Worm (Caenorhabditis elegans) whole organism, late embryonic: ENCODE measurements around the gene F46H6.5.

Experiments
- C08G9.2 ChIP-seq: sonication (generic microtip); optimal IDR thresholded peaks from 2 replicates; lab custom pipeline; 2016; ENCODE audit warnings: mild to moderate bottlenecking, missing genetic modification characterization, moderate library complexity, missing compliant biosample characterization
- K02D7.2 ChIP-seq: sonication (generic microtip); optimal IDR thresholded peaks from 2 replicates; lab custom pipeline; 2017; ENCODE audit warnings: mild to moderate bottlenecking, missing genetic modification characterization, missing compliant biosample characterization
- K09A11.1 ChIP-seq: sonication (generic microtip); optimal IDR thresholded peaks from 2 replicates; lab custom pipeline; 2017; ENCODE audit warnings: antibody characterized with exemption, mild to moderate bottlenecking, missing genetic modification characterization, missing compliant biosample characterization; ENCODE audit not compliant: insufficient read depth
- Y22D7AL.16 ChIP-seq: sonication (generic microtip); optimal IDR thresholded peaks from 2 replicates; lab custom pipeline; 2016; ENCODE audit warnings: missing genetic modification characterization, missing compliant biosample characterization
- ahr-1 ChIP-seq: sonication (generic microtip); optimal IDR thresholded peaks from 2 replicates; lab custom pipeline; 2016; ENCODE audit warnings: missing genetic modification characterization, missing compliant biosample characterization
- ama-1 ChIP-seq: fragments of 150-350 bp; optimal IDR thresholded peaks from 2 replicates; lab custom pipeline; 2014
- ceh-14 ChIP-seq: sonication (generic microtip); optimal IDR thresholded peaks from 2 replicates; lab custom pipeline; 2016; ENCODE audit warnings: missing genotype, missing genetic modification characterization, missing compliant biosample characterization
- ceh-18 ChIP-seq: sonication (generic microtip); optimal IDR thresholded peaks from 2 replicates; lab custom pipeline; 2016; ENCODE audit warnings: missing genetic modification characterization, missing compliant biosample characterization
- ceh-2 ChIP-seq: sonication (generic microtip); optimal IDR thresholded peaks from 2 replicates; lab custom pipeline; 2016; ENCODE audit warnings: missing genotype, missing genetic modification characterization, missing compliant biosample characterization
- ceh-24 ChIP-seq: sonication (generic microtip); optimal IDR thresholded peaks from 2 replicates; lab custom pipeline; 2016; ENCODE audit warnings: mild to moderate bottlenecking, missing genetic modification characterization, missing compliant biosample characterization
- ceh-31 ChIP-seq: sonication (generic microtip); optimal IDR thresholded peaks from 2 replicates; lab custom pipeline; 2016; ENCODE audit warnings: missing genetic modification characterization, missing compliant biosample characterization
- ceh-34 ChIP-seq: sonication (generic microtip); optimal IDR thresholded peaks from 2 replicates; lab custom pipeline; 2016; ENCODE audit warnings: mild to moderate bottlenecking, missing genetic modification characterization, missing compliant biosample characterization
- ceh-48 ChIP-seq: sonication (generic microtip); optimal IDR thresholded peaks from 2 replicates; lab custom pipeline; 2016; ENCODE audit warnings: missing genetic modification characterization, inconsistent platforms, missing compliant biosample characterization
- ceh-6 ChIP-seq: fragments of 200-800 bp; sonication (Bioruptor generic); optimal IDR thresholded peaks from 2 replicates; lab custom pipeline; 2018; ENCODE audit warnings: mild to moderate bottlenecking, missing genetic modification characterization, missing compliant biosample characterization
- ceh-9 ChIP-seq: sonication (generic microtip); optimal IDR thresholded peaks from 2 replicates; lab custom pipeline; 2016; ENCODE audit warnings: mild to moderate bottlenecking, missing genetic modification characterization, inconsistent platforms, missing compliant biosample characterization
- che-1 ChIP-seq: sonication (generic microtip); optimal IDR thresholded peaks from 2 replicates; lab custom pipeline; 2016; ENCODE audit warnings: mild to moderate bottlenecking, missing genetic modification characterization, missing compliant biosample characterization
- dve-1 ChIP-seq: sonication (generic microtip); optimal IDR thresholded peaks from 2 replicates; lab custom pipeline; 2017; ENCODE audit warnings: antibody characterized with exemption, mild to moderate bottlenecking, missing genetic modification characterization, missing compliant biosample characterization
- ets-4 ChIP-seq: sonication (generic microtip); optimal IDR thresholded peaks from 2 replicates; lab custom pipeline; 2016; ENCODE audit warnings: missing genetic modification characterization, missing compliant biosample characterization
- eyg-1 ChIP-seq: sonication (generic microtip); optimal IDR thresholded peaks from 2 replicates; lab custom pipeline; 2016; ENCODE audit warnings: missing genotype, missing genetic modification characterization, missing compliant biosample characterization
- fkh-10 ChIP-seq: fragments of 150-350 bp; optimal IDR thresholded peaks from 2 replicates; lab custom pipeline; 2014; ENCODE audit warnings: missing biosample characterization, missing genetic modification reagents, missing genetic modification characterization
- gmeb-2 ChIP-seq: sonication (generic microtip); optimal IDR thresholded peaks from 2 replicates; lab custom pipeline; 2016; ENCODE audit warnings: missing genetic modification characterization, inconsistent platforms, missing compliant biosample characterization
- hlh-15 ChIP-seq: sonication (generic microtip); optimal IDR thresholded peaks from 2 replicates; lab custom pipeline; 2016; ENCODE audit warnings: missing genetic modification characterization, missing compliant biosample characterization
- hlh-30 ChIP-seq: sonication (generic microtip); optimal IDR thresholded peaks from 2 replicates; lab custom pipeline; 2017; ENCODE audit warnings: antibody characterized with exemption, missing genetic modification characterization, missing compliant biosample characterization; ENCODE audit not compliant: insufficient read depth
- lim-6 ChIP-seq: sonication (generic microtip); optimal IDR thresholded peaks from 2 replicates; lab custom pipeline; 2016; ENCODE audit warnings: missing genetic modification characterization, missing compliant biosample characterization
- lin-11 ChIP-seq: fragments of 200-800 bp; sonication (Bioruptor generic); optimal IDR thresholded peaks from 2 replicates; lab custom pipeline; 2018; ENCODE audit warnings: mild to moderate bottlenecking, missing genetic modification characterization, missing compliant biosample characterization
- madf-2 ChIP-seq: sonication (generic microtip); optimal IDR thresholded peaks from 2 replicates; lab custom pipeline; 2017; ENCODE audit warnings: missing genetic modification characterization, missing compliant biosample characterization
- mec-3 ChIP-seq: sonication (generic microtip); optimal IDR thresholded peaks from 2 replicates; lab custom pipeline; 2016; ENCODE audit warnings: borderline replicate concordance, missing genetic modification characterization, missing compliant biosample characterization
- nfya-1 ChIP-seq: sonication (generic microtip); optimal IDR thresholded peaks from 2 replicates; lab custom pipeline; 2017; ENCODE audit warnings: missing genetic modification characterization, mild to moderate bottlenecking, missing compliant biosample characterization, antibody characterized with exemption, moderate library complexity
- nhr-11 ChIP-seq: fragments of 150-350 bp; optimal IDR thresholded peaks from 2 replicates; lab custom pipeline; 2014; ENCODE audit warnings: missing biosample characterization, missing genetic modification characterization
- npax-4 ChIP-seq: sonication (generic microtip); optimal IDR thresholded peaks from 2 replicates; lab custom pipeline; 2016; ENCODE audit warnings: missing genetic modification characterization, missing compliant biosample characterization
- pag-3 ChIP-seq: sonication (generic microtip); optimal IDR thresholded peaks from 2 replicates; lab custom pipeline; 2016; ENCODE audit warnings: missing compliant biosample characterization, missing genetic modification characterization, borderline replicate concordance
- pax-1 ChIP-seq: fragments of 150-350 bp; optimal IDR thresholded peaks from 2 replicates; lab custom pipeline; 2014; ENCODE audit warnings: missing biosample characterization, missing genetic modification characterization
- pha-2 ChIP-seq: sonication (generic microtip); optimal IDR thresholded peaks from 2 replicates; lab custom pipeline; 2017; ENCODE audit warnings: mild to moderate bottlenecking, missing genetic modification characterization, missing compliant biosample characterization
- pha-4 ChIP-seq: fragments of 150-350 bp; optimal IDR thresholded peaks from 2 replicates; lab custom pipeline; 2018; ENCODE audit warnings: missing biosample characterization, missing genetic modification reagents, missing genetic modification characterization
- ref-2 ChIP-seq: sonication (generic microtip); optimal IDR thresholded peaks from 2 replicates; lab custom pipeline; 2016; ENCODE audit warnings: missing genetic modification characterization, missing compliant biosample characterization
- rnt-1 ChIP-seq: sonication (generic microtip); optimal IDR thresholded peaks from 2 replicates; lab custom pipeline; 2016; ENCODE audit warnings: missing genetic modification characterization, missing compliant biosample characterization
- sdc-2 ChIP-seq: sonication (generic microtip); optimal IDR thresholded peaks from 2 replicates; lab custom pipeline; 2016; ENCODE audit warnings: missing genotype, missing genetic modification characterization, missing compliant biosample characterization
- sox-4 ChIP-seq: sonication (generic microtip); optimal IDR thresholded peaks from 2 replicates; lab custom pipeline; 2017; ENCODE audit warnings: mild to moderate bottlenecking, missing genetic modification characterization, inconsistent platforms, missing compliant biosample characterization
- tbx-7 ChIP-seq: sonication (generic microtip); optimal IDR thresholded peaks from 2 replicates; lab custom pipeline; 2016; ENCODE audit warnings: missing genotype, missing genetic modification characterization, missing compliant biosample characterization
- ttx-3 ChIP-seq: sonication (generic microtip); optimal IDR thresholded peaks from 2 replicates; lab custom pipeline; 2016; ENCODE audit warnings: missing genetic modification reagents, missing genetic modification characterization, missing compliant biosample characterization
- unc-42 ChIP-seq: sonication (generic microtip); optimal IDR thresholded peaks from 2 replicates; lab custom pipeline; 2016; ENCODE audit warnings: missing genotype, missing genetic modification characterization, missing compliant biosample characterization

F46H6.5 gene

ce11 chrX:4498478-4498877, 6.5 kb upstream of the F46H6.5 start:
- TF ChIP-seq ceh-18 (no peak), C08G9.2 (tag; lab: Kevin White, UChicago) (peak; percentile 21), sdc-2 (tag; lab: Kevin White, UChicago) (peak; percentile 4), ceh-24 (no peak), eyg-1 (tag; lab: Kevin White, UChicago) (no peak), ets-4 (tag; lab: Kevin White, UChicago) (no peak), Y22D7AL.16 (tag; lab: Kevin White, UChicago) (no peak), lim-6 (no peak), pha-2 (no peak), ceh-9 (no peak), ceh-6 (GFP tag; lab: Kevin White, UChicago) (no peak), ahr-1 (tag; lab: Kevin White, UChicago) (no peak), hlh-30 (tag; lab: Kevin White, UChicago) (no peak), unc-42 (no peak), nhr-11 (no peak), rnt-1 (tag; lab: Kevin White, UChicago) (peak; percentile 16)
- TF ChIP-seq, all 69 proteins: peak for 3

ce11 chrX:4498078-4498477, 6.1 kb upstream of the F46H6.5 start:
- TF ChIP-seq fkh-10 (GFP tag; lab: Kevin White, UChicago) (no peak), ahr-1 (tag; lab: Kevin White, UChicago) (no peak), hlh-30 (tag; lab: Kevin White, UChicago) (no peak), rnt-1 (tag; lab: Kevin White, UChicago) (no peak), hlh-15 (tag; lab: Kevin White, UChicago) (no peak), K02D7.2 (no peak), ttx-3 (tag; lab: Kevin White, UChicago) (no peak), sdc-2 (tag; lab: Kevin White, UChicago) (no peak), pha-4 (tag; lab: Kevin White, UChicago) (no peak), K09A11.1 (tag; lab: Kevin White, UChicago) (no peak), ceh-34 (no peak), gmeb-2 (tag; lab: Kevin White, UChicago) (no peak), ama-1 (no peak), lin-11 (tag; lab: Kevin White, UChicago) (no peak), ref-2 (no peak)
- TF ChIP-seq, all 69 proteins: peak for 0

ce11 chrX:4495814-4496567, 4.0 kb upstream of the F46H6.5 start:
- TF ChIP-seq madf-2 (tag; lab: Kevin White, UChicago): no peak
- no peak for TF ChIP-seq ceh-2
- no peak for TF ChIP-seq mec-3 (tag; lab: Kevin White, UChicago)
- no peak for TF ChIP-seq eyg-1 (tag; lab: Kevin White, UChicago)
- TF ChIP-seq pax-1 (tag; lab: Kevin White, UChicago): no peak
- TF ChIP-seq ttx-3 (tag; lab: Kevin White, UChicago): no peak
- TF ChIP-seq hlh-15 (tag; lab: Kevin White, UChicago): no peak
- no peak for TF ChIP-seq che-1 (tag; lab: Kevin White, UChicago)
- no peak for TF ChIP-seq nhr-11
- TF ChIP-seq pag-3 (tag; lab: Kevin White, UChicago): no peak
- TF ChIP-seq npax-4: no peak
- no peak for TF ChIP-seq ceh-14 (tag; lab: Kevin White, UChicago)
- TF ChIP-seq ceh-48 (tag; lab: Kevin White, UChicago): no peak
- no peak for TF ChIP-seq dve-1 (tag; lab: Kevin White, UChicago)
- TF ChIP-seq tbx-7 (tag; lab: Kevin White, UChicago): no peak
- TF ChIP-seq nfya-1 (tag; lab: Kevin White, UChicago): no peak
- no peak for TF ChIP-seq ceh-31 (tag; lab: Kevin White, UChicago)
- no peak for TF ChIP-seq sox-4 (tag; lab: Kevin White, UChicago)
- TF ChIP-seq ceh-9: no peak
